Worm (Caenorhabditis elegans) whole organism, young adult: ENCODE data around the gene dsl-3.

Source experiments
- B0019.2 ChIP-seq: fragments of 200-800 bp; sonication (Bioruptor generic); conservative IDR thresholded peaks from 2 replicates; pipeline ENCODE4 v1.3.6; 2022; ENCODE audit warnings: missing genetic modification reagents, missing genetic modification characterization, missing compliant biosample characterization
- B0035.1 ChIP-seq: sonication (generic microtip); optimal IDR thresholded peaks from 2 replicates; lab custom pipeline; 2016; ENCODE audit warnings: missing genetic modification characterization, mild to moderate bottlenecking, missing compliant biosample characterization, missing genotype, missing genetic modification reagents
- B0336.3 ChIP-seq: fragments of 200-800 bp; sonication (Bioruptor generic); IDR thresholded peaks from 2 replicates; pipeline ENCODE4 v1.3.6; 2022; ENCODE audit warnings: missing genetic modification characterization, missing compliant biosample characterization
- F33H1.4 ChIP-seq: fragments of 200-800 bp; sonication (Bioruptor generic); IDR thresholded peaks from 2 replicates; pipeline ENCODE4 v1.3.6; 2022; ENCODE audit warnings: missing genetic modification reagents, missing genetic modification characterization, missing compliant biosample characterization
- K11D2.4 ChIP-seq: fragments of 200-800 bp; sonication (Bioruptor generic); IDR thresholded peaks from 2 replicates; pipeline ENCODE4 v1.3.6; 2022; ENCODE audit warnings: missing genetic modification reagents, missing genetic modification characterization, missing compliant biosample characterization
- Y53G8AR.9 ChIP-seq: fragments of 200-800 bp; sonication (Bioruptor generic); conservative IDR thresholded peaks from 2 replicates; pipeline ENCODE4 v1.3.6; 2022; ENCODE audit warnings: missing genetic modification reagents, missing genetic modification characterization, missing compliant biosample characterization
- Y95B8A.8 ChIP-seq: fragments of 200-800 bp; sonication (Bioruptor generic); IDR thresholded peaks from 2 replicates; pipeline ENCODE4 v1.3.6; 2022; ENCODE audit warnings: missing genetic modification reagents, missing genetic modification characterization, missing compliant biosample characterization
- attf-6 ChIP-seq: fragments of 200-800 bp; sonication (Bioruptor generic); IDR thresholded peaks from 2 replicates; pipeline ENCODE4 v1.3.6; 2022; ENCODE audit warnings: missing genetic modification reagents, missing genetic modification characterization, missing compliant biosample characterization
- cebp-2 ChIP-seq: fragments of 200-800 bp; sonication (Bioruptor generic); IDR thresholded peaks from 2 replicates; pipeline ENCODE4 v1.3.6; 2022; ENCODE audit warnings: missing genetic modification characterization, missing compliant biosample characterization
- ceh-58 ChIP-seq: fragments of 200-800 bp; sonication (Bioruptor generic); IDR thresholded peaks from 2 replicates; pipeline ENCODE4 v1.3.6; 2022; ENCODE audit warnings: missing genetic modification characterization, missing compliant biosample characterization
- dox-1 ChIP-seq: fragments of 200-800 bp; sonication (Bioruptor generic); IDR thresholded peaks from 2 replicates; pipeline ENCODE4 v1.3.6; 2022; ENCODE audit warnings: missing genetic modification reagents, missing genetic modification characterization, missing compliant biosample characterization
- dpff-1 ChIP-seq: sonication (generic microtip); optimal IDR thresholded peaks from 2 replicates; lab custom pipeline; 2017; ENCODE audit warnings: mild to moderate bottlenecking, missing genetic modification characterization, missing compliant biosample characterization
- efl-1 ChIP-seq: fragments of 150-350 bp; optimal IDR thresholded peaks from 2 replicates; lab custom pipeline; 2014; ENCODE audit warnings: missing biosample characterization, missing genetic modification reagents, missing genetic modification characterization
- egl-44 ChIP-seq: fragments of 200-800 bp; sonication (Bioruptor generic); IDR thresholded peaks from 2 replicates; pipeline ENCODE4 v1.3.6; 2022; ENCODE audit warnings: missing genetic modification reagents, missing genetic modification characterization, missing compliant biosample characterization
- fkh-3 ChIP-seq: sonication (generic microtip); optimal IDR thresholded peaks from 2 replicates; lab custom pipeline; 2016; ENCODE audit warnings: mild to moderate bottlenecking, missing genetic modification characterization, missing compliant biosample characterization
- gei-17 ChIP-seq: fragments of 200-800 bp; sonication (Bioruptor generic); optimal IDR thresholded peaks from 2 replicates; lab custom pipeline; 2018; ENCODE audit warnings: mild to moderate bottlenecking, missing genetic modification characterization, missing compliant biosample characterization
- hlh-12 ChIP-seq: sonication (generic microtip); optimal IDR thresholded peaks from 2 replicates; lab custom pipeline; 2016; ENCODE audit warnings: missing genetic modification characterization, missing compliant biosample characterization
- hmg-20 ChIP-seq: fragments of 200-800 bp; sonication (Bioruptor generic); IDR thresholded peaks from 2 replicates; pipeline ENCODE4 v1.3.6; 2022; ENCODE audit warnings: missing genetic modification reagents, missing genetic modification characterization, missing compliant biosample characterization
- lag-1 ChIP-seq: fragments of 200-800 bp; sonication (Bioruptor generic); IDR thresholded peaks from 2 replicates; pipeline ENCODE4 v1.3.6; 2022; ENCODE audit warnings: missing genetic modification reagents, missing genetic modification characterization, missing compliant biosample characterization
- lin-54 ChIP-seq: fragments of 200-800 bp; sonication (Bioruptor generic); optimal IDR thresholded peaks from 2 replicates; lab custom pipeline; 2018; ENCODE audit warnings: mild to moderate bottlenecking, missing genetic modification characterization, missing compliant biosample characterization
- lsl-1 ChIP-seq: fragments of 200-800 bp; sonication (Bioruptor generic); optimal IDR thresholded peaks from 2 replicates; lab custom pipeline; 2018; ENCODE audit warnings: mild to moderate bottlenecking, missing genetic modification characterization, moderate library complexity, missing compliant biosample characterization
- madf-3 ChIP-seq: fragments of 200-800 bp; sonication (Bioruptor generic); IDR thresholded peaks from 2 replicates; pipeline ENCODE4 v1.3.6; 2022; ENCODE audit warnings: missing genetic modification reagents, missing genetic modification characterization, missing compliant biosample characterization
- madf-6 ChIP-seq: fragments of 200-800 bp; sonication (Bioruptor generic); IDR thresholded peaks from 2 replicates; pipeline ENCODE4 v1.3.6; 2022; ENCODE audit warnings: missing genetic modification reagents, missing genetic modification characterization, missing compliant biosample characterization
- nhr-120 ChIP-seq: fragments of 200-800 bp; sonication (Bioruptor generic); IDR thresholded peaks from 2 replicates; pipeline ENCODE4 v1.3.6; 2022; ENCODE audit warnings: missing genetic modification characterization, missing compliant biosample characterization
- nhr-179 ChIP-seq: sonication (generic microtip); optimal IDR thresholded peaks from 2 replicates; lab custom pipeline; 2016; ENCODE audit warnings: mild to moderate bottlenecking, missing genetic modification characterization, missing compliant biosample characterization
- nhr-27 ChIP-seq: fragments of 200-800 bp; sonication (Bioruptor generic); optimal IDR thresholded peaks from 2 replicates; lab custom pipeline; 2018; ENCODE audit warnings: mild to moderate bottlenecking, missing genetic modification characterization, moderate library complexity, missing compliant biosample characterization
- tlf-1 ChIP-seq: fragments of 200-800 bp; sonication (Bioruptor generic); optimal IDR thresholded peaks from 2 replicates; lab custom pipeline; 2018; ENCODE audit warnings: mild to moderate bottlenecking, missing genetic modification characterization, missing compliant biosample characterization
- xnd-1 ChIP-seq: sonication (generic microtip); optimal IDR thresholded peaks from 2 replicates; lab custom pipeline; 2016; ENCODE audit warnings: missing genotype, missing genetic modification reagents, missing genetic modification characterization, missing compliant biosample characterization
- zfh-2 ChIP-seq: fragments of 200-800 bp; sonication (Bioruptor generic); conservative IDR thresholded peaks from 2 replicates; pipeline ENCODE4 v1.3.6; 2022; ENCODE audit warnings: missing genetic modification reagents, missing genetic modification characterization, missing compliant biosample characterization

The dsl-3 gene

ce11 chrIV:1659978-1660377, 49.9 kb downstream of the dsl-3 start, which contains the start of gene Y41D4B.4 (continued):
- no peak for TF ChIP-seq egl-44
- TF ChIP-seq dpff-1: no peak
- TF ChIP-seq ceh-58 (GFP tag; lab: Robert Waterston, UW): no peak
- TF ChIP-seq nhr-120: no peak
- TF ChIP-seq lin-54 (GFP tag; lab: Kevin White, UChicago): peak; percentile 44
- TF ChIP-seq madf-6 (GFP tag; lab: Robert Waterston, UW): peak; percentile 18; the same call in 1 of the 2 replicates
- TF ChIP-seq B0336.3 (GFP tag; lab: Robert Waterston, UW): peak; percentile 51; the same call in 1 of the 2 replicates
- no peak for TF ChIP-seq hmg-20 (GFP tag; lab: Robert Waterston, UW)
- TF ChIP-seq tlf-1: no peak
- TF ChIP-seq dox-1 (GFP tag; lab: Robert Waterston, UW): no peak
- no peak for TF ChIP-seq B0035.1 (tag; lab: Kevin White, UChicago)
- no peak for TF ChIP-seq zfh-2 (GFP tag; lab: Robert Waterston, UW)
- no peak for TF ChIP-seq madf-3 (GFP tag; lab: Robert Waterston, UW)
- no peak for TF ChIP-seq lag-1 (GFP tag; lab: Robert Waterston, UW)
- no peak for TF ChIP-seq hlh-12 (tag; lab: Kevin White, UChicago)
- peak; percentile 35 for TF ChIP-seq F33H1.4 (GFP tag; lab: Robert Waterston, UW)
- TF ChIP-seq fkh-3 (tag; lab: Kevin White, UChicago): no peak
- no peak for TF ChIP-seq gei-17 (GFP tag; lab: Kevin White, UChicago)
- no peak for TF ChIP-seq Y95B8A.8
- TF ChIP-seq cebp-2 (GFP tag; lab: Robert Waterston, UW): 0 out of 2 replicates have a peak, but pooled peaks have one; percentile 15
- TF ChIP-seq nhr-179 (tag; lab: Kevin White, UChicago): no peak
- TF ChIP-seq nhr-27 (tag; lab: Kevin White, UChicago): no peak
- TF ChIP-seq Y53G8AR.9 (GFP tag; lab: Robert Waterston, UW): peak; percentile 52; the same call in 1 of the 2 replicates
- TF ChIP-seq attf-6 (GFP tag; lab: Robert Waterston, UW): peak; percentile 43; the same call in 1 of the 2 replicates

ce11 chrIV:1660735-1661134, 50.7 kb downstream of the dsl-3 start:
- TF ChIP-seq madf-6 (GFP tag; lab: Robert Waterston, UW) (peak; percentile 54), xnd-1 (tag; lab: Kevin White, UChicago) (peak; percentile 44), lsl-1 (GFP tag; lab: Kevin White, UChicago) (peak; percentile 70), B0019.2 (GFP tag; lab: Robert Waterston, UW) (no peak), K11D2.4 (GFP tag; lab: Robert Waterston, UW) (no peak), F33H1.4 (GFP tag; lab: Robert Waterston, UW) (peak; percentile 67), efl-1 (peak; percentile 21)
